Worm (Caenorhabditis elegans) whole organism, early embryonic: Measurements from ENCODE around the gene Y53G8AM.6.

Source experiments
- B0310.2 ChIP-seq: sonication (generic microtip); optimal IDR thresholded peaks from 2 replicates; lab custom pipeline; 2016; ENCODE audit warnings: mild to moderate bottlenecking, missing genetic modification characterization, missing compliant biosample characterization
- F13C5.2 ChIP-seq: sonication (generic microtip); optimal IDR thresholded peaks from 2 replicates; lab custom pipeline; 2017; ENCODE audit warnings: mild to moderate bottlenecking, missing genetic modification characterization, inconsistent platforms, missing compliant biosample characterization
- aly-1 ChIP-seq: sonication (generic microtip); optimal IDR thresholded peaks from 2 replicates; lab custom pipeline; 2016; ENCODE audit warnings: missing genetic modification characterization, missing compliant biosample characterization
- ama-1 ChIP-seq: fragments of 150-350 bp; optimal IDR thresholded peaks from 2 replicates; lab custom pipeline; 2014
- ceh-13 ChIP-seq: fragments of 200-800 bp; sonication (Bioruptor generic); optimal IDR thresholded peaks from 2 replicates; lab custom pipeline; 2018; ENCODE audit warnings: mild to moderate bottlenecking, missing genetic modification characterization, missing compliant biosample characterization
- ceh-36 ChIP-seq: sonication (generic microtip); optimal IDR thresholded peaks from 2 replicates; lab custom pipeline; 2016; ENCODE audit warnings: missing genetic modification characterization, inconsistent platforms, missing compliant biosample characterization
- ets-7 ChIP-seq: sonication (generic microtip); optimal IDR thresholded peaks from 2 replicates; lab custom pipeline; 2016; ENCODE audit warnings: missing genotype, missing genetic modification characterization, missing compliant biosample characterization
- flt-1 ChIP-seq: fragments of 200-800 bp; sonication (Bioruptor generic); IDR thresholded peaks from 2 replicates; pipeline ENCODE4 v1.3.6; 2022; ENCODE audit warnings: missing genetic modification characterization, missing compliant biosample characterization
- hmbx-1 ChIP-seq: sonication (generic microtip); optimal IDR thresholded peaks from 2 replicates; lab custom pipeline; 2016; ENCODE audit warnings: mild to moderate bottlenecking, missing genetic modification characterization, missing compliant biosample characterization
- hmg-4 ChIP-seq: fragments of 200-800 bp; sonication (Bioruptor generic); optimal IDR thresholded peaks from 2 replicates; lab custom pipeline; 2018; ENCODE audit warnings: mild to moderate bottlenecking, missing genetic modification characterization, missing compliant biosample characterization
- hnd-1 ChIP-seq: sonication (generic microtip); optimal IDR thresholded peaks from 2 replicates; lab custom pipeline; 2016; ENCODE audit warnings: missing genetic modification characterization, missing compliant biosample characterization
- pes-1 ChIP-seq: fragments of 200-800 bp; sonication (Bioruptor generic); IDR thresholded peaks from 2 replicates; pipeline ENCODE4 v1.3.6; 2022; ENCODE audit warnings: missing genetic modification reagents, missing genetic modification characterization, missing compliant biosample characterization
- scrt-1 ChIP-seq: fragments of 200-800 bp; sonication (Bioruptor generic); IDR thresholded peaks from 2 replicates; pipeline ENCODE4 v1.3.6; 2022; ENCODE audit warnings: missing genetic modification characterization, missing compliant biosample characterization
- sea-1 ChIP-seq: fragments of 200-800 bp; sonication (Bioruptor generic); conservative IDR thresholded peaks from 2 replicates; pipeline ENCODE4 v1.3.6; 2022; ENCODE audit warnings: missing genetic modification characterization, missing compliant biosample characterization
- tbx-11 ChIP-seq: fragments of 200-800 bp; sonication (Bioruptor generic); IDR thresholded peaks from 2 replicates; pipeline ENCODE4 v1.3.6; 2022; ENCODE audit warnings: missing genetic modification characterization, missing compliant biosample characterization
- tbx-37 ChIP-seq: fragments of 200-800 bp; sonication (Bioruptor generic); conservative IDR thresholded peaks from 2 replicates; pipeline ENCODE4 v1.3.6; 2022; ENCODE audit warnings: missing genetic modification reagents, missing genetic modification characterization, missing compliant biosample characterization
- tra-4 ChIP-seq: sonication (generic microtip); optimal IDR thresholded peaks from 2 replicates; lab custom pipeline; 2017; ENCODE audit warnings: missing genetic modification characterization, missing compliant biosample characterization

Gene Y53G8AM.6

ce11 chrIII:3232650-3233152 lies 26.9 kb downstream of the Y53G8AM.6 start, which contains the start of gene Y53G8AL.1:
TSS of gene Y53G8AL.1 (plus strand) at chrIII:3233102.
- peak; percentile 38; the same call in 1 of the 2 replicates for TF ChIP-seq pes-1 (GFP tag; lab: Robert Waterston, UW)
- TF ChIP-seq ceh-13 (GFP tag; lab: Kevin White, UChicago): no peak
- no peak for TF ChIP-seq F13C5.2 (tag; lab: Kevin White, UChicago)
- no peak for TF ChIP-seq tra-4 (tag; lab: Kevin White, UChicago)

ce11 chrIII:3224102-3224501 lies 35.5 kb downstream of the Y53G8AM.6 start:
- TF ChIP-seq B0310.2 (tag; lab: Kevin White, UChicago): no peak
- no peak for TF ChIP-seq tra-4 (tag; lab: Kevin White, UChicago)
- no peak for TF ChIP-seq scrt-1 (GFP tag; lab: Robert Waterston, UW)
- no peak for TF ChIP-seq ceh-13 (GFP tag; lab: Kevin White, UChicago)
- TF ChIP-seq hmbx-1: no peak
- no peak for TF ChIP-seq pes-1 (GFP tag; lab: Robert Waterston, UW)
- no peak for TF ChIP-seq tbx-11 (GFP tag; lab: Robert Waterston, UW)
- TF ChIP-seq hmg-4 (GFP tag; lab: Kevin White, UChicago): no peak
- TF ChIP-seq ama-1 (lab: Kevin White, UChicago): no peak
- no peak for TF ChIP-seq aly-1 (tag; lab: Kevin White, UChicago)
- TF ChIP-seq tbx-37 (GFP tag; lab: Robert Waterston, UW): no peak
- no peak for TF ChIP-seq hnd-1 (tag; lab: Kevin White, UChicago)
- TF ChIP-seq sea-1 (GFP tag; lab: Robert Waterston, UW): no peak

ce11 chrIII:3222707-3223106 lies 36.9 kb downstream of the Y53G8AM.6 start:
- TF ChIP-seq F13C5.2 (tag; lab: Kevin White, UChicago): no peak
- no peak for TF ChIP-seq tbx-11 (GFP tag; lab: Robert Waterston, UW)
- TF ChIP-seq ceh-36: no peak
- TF ChIP-seq scrt-1 (GFP tag; lab: Robert Waterston, UW): no peak
- no peak for TF ChIP-seq ama-1 (lab: Kevin White, UChicago)
- TF ChIP-seq sea-1 (GFP tag; lab: Robert Waterston, UW): no peak

- TF ChIP-seq ceh-36 (no peak), hmg-4 (GFP tag; lab: Kevin White, UChicago) (peak; percentile 35)
These were observed 39.3 kb downstream of the Y53G8AM.6 start for ce11 chrIII:3220287-3220686.

- no peak for TF ChIP-seq hmg-4 (GFP tag; lab: Kevin White, UChicago)
- TF ChIP-seq hnd-1 (tag; lab: Kevin White, UChicago): no peak
- no peak for TF ChIP-seq sea-1 (GFP tag; lab: Robert Waterston, UW)
- TF ChIP-seq flt-1 (GFP tag; lab: Robert Waterston, UW): no peak
- TF ChIP-seq scrt-1 (GFP tag; lab: Robert Waterston, UW): no peak
- TF ChIP-seq tbx-11 (GFP tag; lab: Robert Waterston, UW): no peak
- no peak for TF ChIP-seq ets-7 (tag; lab: Kevin White, UChicago)
- no peak for TF ChIP-seq pes-1 (GFP tag; lab: Robert Waterston, UW)
- no peak for TF ChIP-seq hmbx-1
- TF ChIP-seq ceh-13 (GFP tag; lab: Kevin White, UChicago): no peak
- TF ChIP-seq ama-1 (lab: Kevin White, UChicago): no peak
- TF ChIP-seq tra-4 (tag; lab: Kevin White, UChicago): no peak
- no peak for TF ChIP-seq tbx-37 (GFP tag; lab: Robert Waterston, UW)
These were observed 40.5 kb downstream of the Y53G8AM.6 start, which contains the start of gene frm-8 for ce11 chrIII:3219050-3219449. TSS of gene frm-8 (minus strand) at chrIII:3219150.
